Worm (Caenorhabditis elegans) whole organism, L4 larva: ENCODE data around the gene F53G2.13.
"Not testable (repeated sequence)": the region's sequence is repeated elsewhere in the genome, so short reads cannot be mapped to it uniquely, and the experiment has no call there.

ENCODE experiments used
- Y75B8A.6 ChIP-seq: fragments of 200-800 bp; sonication (Bioruptor generic); IDR thresholded peaks from 2 replicates; pipeline ENCODE4 v1.3.6; 2022; ENCODE audit warnings: missing genetic modification reagents, missing genetic modification characterization, missing compliant biosample characterization
- ZK337.2 ChIP-seq: fragments of 200-800 bp; sonication (Bioruptor generic); IDR thresholded peaks from 2 replicates; pipeline ENCODE4 v1.3.6; 2022; ENCODE audit warnings: missing genetic modification reagents, missing genetic modification characterization, missing compliant biosample characterization
- mxl-2 ChIP-seq: fragments of 200-800 bp; sonication (Bioruptor generic); conservative IDR thresholded peaks from 2 replicates; pipeline ENCODE4 v1.3.6; 2022; ENCODE audit warnings: missing genetic modification reagents, missing genetic modification characterization, missing compliant biosample characterization
- nhr-41 ChIP-seq: fragments of 200-800 bp; sonication (Bioruptor generic); IDR thresholded peaks from 2 replicates; pipeline ENCODE4 v1.3.6; 2022; ENCODE audit warnings: missing genetic modification reagents, missing genetic modification characterization, missing compliant biosample characterization
- nhr-76 ChIP-seq: fragments of 150-350 bp; optimal IDR thresholded peaks from 2 replicates; lab custom pipeline; 2014; ENCODE audit warnings: missing biosample characterization, missing genetic modification characterization
- nhr-77 ChIP-seq: fragments of 150-350 bp; optimal IDR thresholded peaks from 2 replicates; lab custom pipeline; 2014; ENCODE audit warnings: missing biosample characterization, missing genetic modification characterization
- unc-62 ChIP-seq, 3 experiments: fragments of 150-350 bp in 1 of 3; sonication (generic microtip); optimal IDR thresholded peaks in 2 of 3; peaks in 1 of 3; 1 replicate in 1 of 3; 2 replicates in 2 of 3; lab custom pipeline; 2014 to 2017; ENCODE audit warnings: missing biosample characterization in 3 of 3, missing genetic modification characterization in 3 of 3, missing genetic modification reagents in 3 of 3, missing genotype in 1 of 3

F53G2.13 gene

DNA sequence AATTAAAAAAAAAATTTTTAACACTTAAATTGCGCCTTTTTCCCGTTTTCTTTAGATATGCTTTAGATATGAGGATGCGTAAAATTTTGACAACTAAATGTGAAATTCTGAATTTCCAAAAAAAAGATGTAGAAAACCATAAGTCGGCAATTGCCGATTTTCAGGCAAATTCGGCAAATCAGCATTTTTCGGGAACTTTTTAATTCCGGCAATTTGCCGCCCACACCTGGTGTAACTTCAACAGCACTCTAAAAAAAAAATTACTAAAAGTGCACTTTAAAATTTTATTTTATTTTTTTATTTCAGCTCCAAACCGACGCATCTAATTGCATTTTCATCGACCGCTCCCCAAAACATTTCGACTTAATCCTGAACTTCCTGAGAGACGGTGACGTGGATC is 46.9 kb downstream of the F53G2.13 start, which contains the start of gene K02F6.6:
K02F6.6 (plus strand) TSS at position 301 of the 400 bp plus-strand sequence.
- TF ChIP-seq nhr-41 (GFP tag; lab: Robert Waterston, UW) (no peak), unc-62 (GFP tag; optimal IDR thresholded peaks at IDR 0.05 in 1 of 2; lab: Kevin White, UChicago) (peak in 1 of 2 experiments; percentile 13), unc-62 (tag; optimal IDR thresholded peaks at IDR 0.05; lab: Kevin White, UChicago) (no peak)

DNA sequence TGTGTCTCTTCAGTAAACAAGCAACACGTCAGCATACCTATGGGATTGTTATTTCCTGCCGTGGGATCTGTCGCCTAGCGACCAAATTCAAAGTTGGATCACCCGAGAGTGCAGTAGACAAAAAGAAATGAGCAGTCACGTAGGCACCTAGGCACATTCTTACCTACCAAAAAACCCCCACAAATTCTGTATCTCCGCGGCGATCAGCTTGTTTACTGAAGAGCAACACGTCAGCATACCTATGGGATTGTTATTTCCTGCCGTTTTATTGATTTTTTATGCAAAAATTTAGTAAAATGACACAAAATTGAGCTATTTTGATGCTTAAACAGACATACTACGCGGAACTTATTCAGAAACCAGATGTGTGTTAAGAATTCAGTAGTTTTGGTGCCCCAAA is 50.9 kb downstream of the F53G2.13 start, which contains the start of gene K02F6.5:
K02F6.5 (plus strand) TSS at position 301 of the 400 bp plus-strand sequence.
- not testable (repeated sequence) for TF ChIP-seq nhr-76; Y75B8A.6; nhr-77 (tag; lab: Kevin White, UChicago)

ce11 chrII:2534952-2535351 is 51.3 kb downstream of the F53G2.13 start, which contains the start of gene K02F6.8:
Gene K02F6.8, minus strand, starts transcription at chrII:2535052.
- TF ChIP-seq unc-62 (GFP tag; optimal IDR thresholded peaks at IDR 0.05 in 1 of 2; lab: Kevin White, UChicago); unc-62 (tag; optimal IDR thresholded peaks at IDR 0.05; lab: Kevin White, UChicago); ZK337.2 (GFP tag; lab: Robert Waterston, UW); mxl-2 (GFP tag; lab: Robert Waterston, UW): not testable (repeated sequence)
